Fruit fly (Drosophila melanogaster) whole organism, embryonic: ENCODE results near the gene CG17855.

Source experiments
- Ada2b ChIP-seq: fragments of 200-800 bp; sonication (Bioruptor generic); IDR thresholded peaks from 2 replicates; pipeline ENCODE4 v1.3.6; 2022; ENCODE audit warnings: missing biosample characterization, missing genetic modification characterization
- Blimp-1 ChIP-seq: fragments of 200-800 bp; sonication (Bioruptor generic); optimal IDR thresholded peaks from 3 replicates; lab custom pipeline; 2018; ENCODE audit warnings: missing biosample characterization, missing genetic modification characterization, mild to moderate bottlenecking, moderate library complexity, missing genetic modification reagents
- CG11456 ChIP-seq: fragments of 200-800 bp; sonication (Bioruptor generic); IDR thresholded peaks from 3 replicates; pipeline ENCODE4 v1.3.6; 2022; ENCODE audit warnings: missing biosample characterization, missing genetic modification characterization
- CG11695 ChIP-seq: fragments of 200-800 bp; sonication (Bioruptor generic); IDR thresholded peaks from 3 replicates; pipeline ENCODE4 v1.3.6; 2022; ENCODE audit warnings: missing biosample characterization, missing genetic modification characterization
- CG12769 ChIP-seq: fragments of 200-800 bp; sonication (Bioruptor generic); optimal IDR thresholded peaks from 2 replicates; lab custom pipeline; 2019; ENCODE audit warnings: missing biosample characterization, mild to moderate bottlenecking, missing genetic modification characterization, moderate library complexity
- CG13775 ChIP-seq: fragments of 200-800 bp; sonication (Bioruptor generic); optimal IDR thresholded peaks from 3 replicates; lab custom pipeline; 2017; ENCODE audit warnings: missing biosample characterization, mild to moderate bottlenecking, missing genetic modification characterization
- CG13894 ChIP-seq: fragments of 200-800 bp; sonication (Bioruptor generic); optimal IDR thresholded peaks from 3 replicates; lab custom pipeline; 2018; ENCODE audit warnings: missing biosample characterization, mild to moderate bottlenecking, missing genetic modification characterization, moderate library complexity
- CG14014 ChIP-seq: fragments of 200-800 bp; sonication (Bioruptor generic); IDR thresholded peaks from 2 replicates; pipeline ENCODE4 v1.3.6; 2022; ENCODE audit warnings: missing biosample characterization, missing genetic modification characterization
- CG14667 ChIP-seq: fragments of 200-800 bp; sonication (Bioruptor generic); IDR thresholded peaks from 2 replicates; pipeline ENCODE4 v1.3.6; 2022; ENCODE audit warnings: missing biosample characterization, missing genetic modification characterization
- CG17359 ChIP-seq: fragments of 200-800 bp; sonication (Bioruptor generic); optimal IDR thresholded peaks from 3 replicates; lab custom pipeline; 2018; ENCODE audit warnings: missing biosample characterization, mild to moderate bottlenecking, missing genetic modification characterization, moderate library complexity
- CG17361 ChIP-seq: fragments of 200-800 bp; sonication (Bioruptor generic); IDR thresholded peaks from 3 replicates; pipeline ENCODE4 v1.3.6; 2022; ENCODE audit warnings: missing biosample characterization, missing genetic modification characterization
- CG17802 ChIP-seq: fragments of 200-800 bp; sonication (Bioruptor generic); optimal IDR thresholded peaks from 2 replicates; lab custom pipeline; 2018; ENCODE audit warnings: missing biosample characterization, mild to moderate bottlenecking, missing genetic modification characterization, moderate library complexity
- CG1832 ChIP-seq: fragments of 200-800 bp; sonication (Bioruptor generic); optimal IDR thresholded peaks from 2 replicates; lab custom pipeline; 2017; ENCODE audit warnings: missing biosample characterization, mild to moderate bottlenecking, missing genetic modification characterization, inconsistent platforms
- CG30403 ChIP-seq: fragments of 200-800 bp; sonication (Bioruptor generic); optimal IDR thresholded peaks from 3 replicates; lab custom pipeline; 2016; ENCODE audit warnings: missing biosample characterization, missing genetic modification characterization
- CG31388 ChIP-seq: fragments of 200-800 bp; sonication (Bioruptor generic); optimal IDR thresholded peaks from 2 replicates; lab custom pipeline; 2016; ENCODE audit warnings: missing biosample characterization, missing genetic modification characterization
- CG43689 ChIP-seq: fragments of 200-800 bp; sonication (Bioruptor generic); IDR thresholded peaks from 2 replicates; pipeline ENCODE4 v1.3.6; 2022; ENCODE audit warnings: missing biosample characterization, missing genetic modification characterization
- CG6272 ChIP-seq: fragments of 200-800 bp; sonication (Bioruptor generic); IDR thresholded peaks from 2 replicates; pipeline ENCODE4 v1.3.6; 2022; ENCODE audit warnings: missing biosample characterization, missing genetic modification characterization
- CG6689 ChIP-seq: fragments of 200-800 bp; sonication (Bioruptor generic); IDR thresholded peaks from 2 replicates; pipeline ENCODE4 v1.3.6; 2022; ENCODE audit warnings: missing biosample characterization, missing genetic modification characterization
- CG7786 ChIP-seq: fragments of 200-800 bp; sonication (Bioruptor generic); optimal IDR thresholded peaks from 2 replicates; lab custom pipeline; 2016; ENCODE audit warnings: missing biosample characterization, missing genetic modification characterization
- D19A ChIP-seq: fragments of 200-800 bp; optimal IDR thresholded peaks from 3 replicates; lab custom pipeline; 2019; ENCODE audit warnings: missing biosample characterization, mild to moderate bottlenecking, missing genetic modification characterization, moderate library complexity
- Dbx ChIP-seq: fragments of 200-800 bp; sonication (Bioruptor generic); IDR thresholded peaks from 3 replicates; pipeline ENCODE4 v1.3.6; 2022; ENCODE audit warnings: missing biosample characterization, missing genetic modification characterization
- Drgx ChIP-seq: fragments of 200-800 bp; sonication (Bioruptor generic); IDR thresholded peaks from 2 replicates; pipeline ENCODE4 v1.3.6; 2022; ENCODE audit warnings: missing biosample characterization, missing genetic modification characterization
- Gsc ChIP-seq: fragments of 200-800 bp; sonication (Bioruptor generic); IDR thresholded peaks from 2 replicates; pipeline ENCODE4 v1.3.6; 2022; ENCODE audit warnings: missing biosample characterization, missing genetic modification characterization
- Oaz ChIP-seq: fragments of 200-800 bp; sonication (Bioruptor generic); IDR thresholded peaks from 2 replicates; pipeline ENCODE4 v1.3.6; 2022; ENCODE audit warnings: missing biosample characterization, missing genetic modification characterization
- Ssrp ChIP-seq: fragments of 200-800 bp; sonication (Bioruptor generic); optimal IDR thresholded peaks from 2 replicates; lab custom pipeline; 2018; ENCODE audit warnings: missing biosample characterization, mild to moderate bottlenecking, missing genetic modification characterization, moderate library complexity
- Xrp1 ChIP-seq: fragments of 200-800 bp; sonication (Bioruptor generic); IDR thresholded peaks from 2 replicates; pipeline ENCODE4 v1.3.6; 2022; ENCODE audit warnings: missing biosample characterization, missing genetic modification characterization
- cg ChIP-seq: fragments of 200-800 bp; sonication (Bioruptor generic); optimal IDR thresholded peaks from 3 replicates; lab custom pipeline; 2019; ENCODE audit warnings: missing biosample characterization, mild to moderate bottlenecking, missing genetic modification characterization, moderate library complexity
- dmrt99B ChIP-seq: fragments of 200-800 bp; sonication (Bioruptor generic); optimal IDR thresholded peaks from 2 replicates; lab custom pipeline; 2018; ENCODE audit warnings: missing biosample characterization, mild to moderate bottlenecking, missing genetic modification characterization, moderate library complexity
- fd96Cb ChIP-seq: fragments of 200-800 bp; sonication (Bioruptor generic); optimal IDR thresholded peaks from 2 replicates; lab custom pipeline; 2018; ENCODE audit warnings: missing biosample characterization, mild to moderate bottlenecking, missing genetic modification characterization, moderate library complexity
- ham ChIP-seq: fragments of 200-800 bp; sonication (Bioruptor generic); IDR thresholded peaks from 2 replicates; pipeline ENCODE4 v1.3.6; 2022; ENCODE audit warnings: missing biosample characterization, missing genetic modification characterization
- hbn ChIP-seq: fragments of 200-800 bp; sonication (Bioruptor generic); IDR thresholded peaks from 2 replicates; pipeline ENCODE4 v1.3.6; 2022; ENCODE audit warnings: missing biosample characterization, missing genetic modification characterization; ENCODE audit not compliant: partially characterized antibody
- kay ChIP-seq: fragments of 200-800 bp; sonication (Bioruptor generic); optimal IDR thresholded peaks from 2 replicates; lab custom pipeline; 2016; ENCODE audit warnings: missing biosample characterization, missing genetic modification characterization
- kni ChIP-seq: fragments of 200-800 bp; sonication (Bioruptor generic); optimal IDR thresholded peaks from 3 replicates; lab custom pipeline; 2017; ENCODE audit warnings: mild to moderate bottlenecking, missing biosample characterization, missing genetic modification reagents, missing genetic modification characterization
- lilli ChIP-seq: fragments of 200-800 bp; sonication (Bioruptor generic); optimal IDR thresholded peaks from 3 replicates; lab custom pipeline; 2016; ENCODE audit warnings: missing biosample characterization, missing genetic modification characterization
- mirr ChIP-seq: fragments of 200-800 bp; sonication (Bioruptor generic); optimal IDR thresholded peaks from 3 replicates; lab custom pipeline; 2018; ENCODE audit warnings: missing biosample characterization, mild to moderate bottlenecking, missing genetic modification characterization
- mld ChIP-seq: fragments of 200-800 bp; sonication (Bioruptor generic); IDR thresholded peaks from 3 replicates; pipeline ENCODE4 v1.3.6; 2022; ENCODE audit warnings: missing biosample characterization, missing genetic modification characterization; ENCODE audit not compliant: partially characterized antibody
- nau ChIP-seq: fragments of 200-800 bp; sonication (Bioruptor generic); optimal IDR thresholded peaks from 3 replicates; lab custom pipeline; 2017; ENCODE audit warnings: missing biosample characterization, mild to moderate bottlenecking, missing genetic modification characterization, missing genetic modification reagents
- nmo ChIP-seq: fragments of 200-800 bp; sonication (Bioruptor generic); optimal IDR thresholded peaks from 2 replicates; lab custom pipeline; 2018; ENCODE audit warnings: missing biosample characterization, mild to moderate bottlenecking, missing genetic modification characterization, moderate library complexity
- pan ChIP-seq, 4 experiments: fragments of >200 bp in 3 of 4; fragments of 200-800 bp in 1 of 4; sonication (Bioruptor generic) in 1 of 4; optimal IDR thresholded peaks in 3 of 4; IDR thresholded peaks in 1 of 4; 2 replicates each; pipeline versions ENCODE4 v1.3.6 to Lab custom; 2017 to 2022; ENCODE audit warnings: missing biosample characterization in 2 of 4, missing genetic modification characterization in 2 of 4, mixed read lengths in 1 of 4
- pfk ChIP-seq: fragments of 200-800 bp; sonication (Bioruptor generic); optimal IDR thresholded peaks from 2 replicates; lab custom pipeline; 2018; ENCODE audit warnings: missing biosample characterization, mild to moderate bottlenecking, missing genetic modification characterization, moderate library complexity
- pho ChIP-seq: fragments of 200-800 bp; sonication (Bioruptor generic); optimal IDR thresholded peaks from 2 replicates; lab custom pipeline; 2016; ENCODE audit warnings: missing biosample characterization, missing genetic modification characterization
- phol ChIP-seq: fragments of 200-800 bp; sonication (Bioruptor generic); optimal IDR thresholded peaks from 3 replicates; lab custom pipeline; 2018; ENCODE audit warnings: missing biosample characterization, mild to moderate bottlenecking, missing genetic modification characterization, moderate library complexity
- sisA ChIP-seq: fragments of 200-800 bp; sonication (Bioruptor generic); IDR thresholded peaks from 2 replicates; pipeline ENCODE4 v1.3.6; 2022; ENCODE audit warnings: missing biosample characterization, missing genetic modification characterization
- slp2 ChIP-seq: fragments of 200-800 bp; sonication (Bioruptor generic); optimal IDR thresholded peaks from 2 replicates; lab custom pipeline; 2016; ENCODE audit warnings: missing biosample characterization, missing genetic modification characterization
- stc ChIP-seq: fragments of 200-800 bp; sonication (Bioruptor generic); IDR thresholded peaks from 2 replicates; pipeline ENCODE4 v1.3.6; 2022; ENCODE audit warnings: missing biosample characterization, missing genetic modification characterization
- tna ChIP-seq: fragments of 200-800 bp; sonication (Bioruptor generic); IDR thresholded peaks from 2 replicates; pipeline ENCODE4 v1.3.6; 2022; ENCODE audit warnings: missing biosample characterization, missing genetic modification characterization; ENCODE audit not compliant: partially characterized antibody
- vvl ChIP-seq: fragments of 200-800 bp; sonication (Bioruptor generic); IDR thresholded peaks from 2 replicates; pipeline ENCODE4 v1.3.6; 2022; ENCODE audit warnings: missing biosample characterization, missing genetic modification characterization

CG17855 gene

DNA sequence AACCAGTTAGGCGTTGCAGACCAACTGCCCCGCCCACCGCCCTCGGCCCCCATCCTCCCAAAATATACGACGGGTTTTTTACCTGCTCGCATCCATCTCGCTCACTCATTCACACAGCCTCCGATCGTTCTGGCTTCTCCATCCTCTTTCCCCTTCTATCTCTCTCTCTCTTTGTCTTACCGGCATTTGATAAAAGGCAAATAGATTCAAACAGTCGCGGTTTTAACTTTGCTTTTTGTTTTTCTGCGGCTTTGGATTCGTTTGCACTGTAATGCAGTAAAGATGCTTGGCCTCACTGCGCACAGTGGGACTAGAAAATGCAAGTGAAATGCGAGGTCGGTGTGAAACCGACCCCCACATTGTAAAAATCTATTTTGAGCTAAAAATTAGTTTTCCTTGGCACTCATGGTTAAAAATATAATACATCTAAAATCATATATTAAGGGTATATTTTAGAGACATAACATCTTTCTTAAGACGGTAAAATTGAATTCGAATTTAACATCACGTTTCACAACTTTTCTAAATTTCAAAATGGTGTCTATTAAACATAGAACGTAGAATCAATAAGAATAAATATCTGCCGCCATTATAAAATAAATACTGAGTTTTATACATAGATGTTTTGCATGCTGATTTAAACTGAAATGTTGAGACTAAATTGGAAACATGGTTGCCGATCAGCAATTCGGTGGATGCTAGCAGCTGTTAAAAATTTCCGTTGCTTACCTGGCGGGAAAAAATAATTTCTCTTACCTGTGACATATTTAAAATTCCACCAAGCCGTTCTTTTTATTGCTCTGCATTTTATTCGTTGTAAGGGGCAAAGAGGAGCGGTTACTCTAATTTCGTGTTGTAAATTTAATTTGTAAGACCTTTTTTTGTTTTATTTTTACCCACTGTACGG lies 43.7 kb upstream of the CG17855 start (continued):
- TF ChIP-seq phol (tag; lab: Kevin White, UChicago) (peak; percentile 25), CG17802 (tag; lab: Kevin White, UChicago) (no peak), CG6272 (peak; percentile 16; the same call in 1 of the 2 replicates), tna (no peak), CG7786 (GFP tag; lab: Kevin White, UChicago) (peak; percentile 6), CG11695 (GFP tag; lab: Robert Waterston, UW) (0 out of 3 replicates have a peak, but pooled peaks have one; percentile 21), pan (optimal IDR thresholded peaks at IDR 0.05; lab: Kevin White, UChicago) (no peak), pan (GFP tag; optimal IDR thresholded peaks at IDR 0.05 in 1 of 2, IDR thresholded peaks at IDR 0.05 in 1 of 2) (peak in 1 of 2 experiments; percentile 47), Xrp1 (GFP tag; lab: Robert Waterston, UW) (peak; percentile 44), mld (GFP tag; lab: Robert Waterston, UW) (no peak), Gsc (GFP tag; lab: Robert Waterston, UW) (no peak), CG13775 (GFP tag; lab: Kevin White, UChicago) (peak; percentile 6), sisA (GFP tag; lab: Robert Waterston, UW) (peak; percentile 25; the same call in 1 of the 2 replicates), kay (GFP tag; lab: Kevin White, UChicago) (no peak), nau (no peak), Drgx (GFP tag; lab: Robert Waterston, UW) (peak; percentile 47), Blimp-1 (GFP tag; lab: Kevin White, UChicago) (peak; percentile 9), CG30403 (GFP tag; lab: Kevin White, UChicago) (peak; percentile 39), D19A (tag; lab: Kevin White, UChicago) (peak; percentile 66), Dbx (GFP tag; lab: Robert Waterston, UW) (0 out of 3 replicates have a peak, but pooled peaks have one; percentile 36), CG17361 (GFP tag; lab: Robert Waterston, UW) (peak; percentile 62; the same call in 2 of the 3 replicates), CG13894 (tag; lab: Kevin White, UChicago) (peak; percentile 23), cg (no peak), fd96Cb (tag; lab: Kevin White, UChicago) (peak; percentile 14), CG6689 (0 out of 2 replicates have a peak, but pooled peaks have one; percentile 12), CG17359 (tag; lab: Kevin White, UChicago) (no peak), pho (no peak), kni (GFP tag; lab: Kevin White, UChicago) (peak; percentile 40), lilli (GFP tag; lab: Kevin White, UChicago) (peak; percentile 35), CG1832 (GFP tag; lab: Kevin White, UChicago) (peak; percentile 83), CG14667 (GFP tag; lab: Robert Waterston, UW) (peak; percentile 10; the same call in 1 of the 2 replicates), pfk (GFP tag; lab: Kevin White, UChicago) (no peak), CG43689 (GFP tag; lab: Robert Waterston, UW) (no peak), ham (GFP tag; lab: Robert Waterston, UW) (no peak), dmrt99B (tag; lab: Kevin White, UChicago) (peak; percentile 23), Ada2b (0 out of 2 replicates have a peak, but pooled peaks have one; percentile 14), CG31388 (no peak), Oaz (GFP tag; lab: Robert Waterston, UW) (no peak), Ssrp (peak; percentile 19), nmo (GFP tag; lab: Kevin White, UChicago) (peak; percentile 16), CG11456 (GFP tag; lab: Robert Waterston, UW) (0 out of 3 replicates have a peak, but pooled peaks have one; percentile 10), hbn (GFP tag; lab: Robert Waterston, UW) (no peak), CG14014 (GFP tag; lab: Robert Waterston, UW) (0 out of 2 replicates have a peak, but pooled peaks have one; percentile 8), vvl (GFP tag; lab: Robert Waterston, UW) (no peak; the same call in 1 of the 2 replicates), stc (GFP tag; lab: Robert Waterston, UW) (0 out of 2 replicates have a peak, but pooled peaks have one; percentile 12), mirr (no peak), slp2 (GFP tag; lab: Kevin White, UChicago) (no peak), CG12769 (peak; percentile 39)
